Worm (Caenorhabditis elegans): ENCODE data around the gene lurp-3.

ce11 chrV:13413301-13413700 is 42.2 kb upstream of the lurp-3 start:
- TF ChIP-seq unc-62 (GFP tag; optimal IDR thresholded peaks at IDR 0.05), result no peak
- TF ChIP-seq nhr-28 (tag; optimal IDR thresholded peaks at IDR 0.05), result no peak
- peak; percentile 82 for TF ChIP-seq elt-1 (tag; optimal IDR thresholded peaks at IDR 0.05; ENCODE audit: borderline replicate concordance, insufficient read depth)
- peak; percentile 57 for TF ChIP-seq blmp-1 (tag; optimal IDR thresholded peaks at IDR 0.05)
- TF ChIP-seq nhr-12 (tag; optimal IDR thresholded peaks at IDR 0.05), result no peak
- TF ChIP-seq elt-3 (tag; optimal IDR thresholded peaks at IDR 0.05), result peak; percentile 46
- TF ChIP-seq zip-8 (tag; optimal IDR thresholded peaks at IDR 0.05), result no peak
- TF ChIP-seq lin-13 (tag; optimal IDR thresholded peaks at IDR 0.05), result no peak
- no peak for TF ChIP-seq nhr-76 (tag; optimal IDR thresholded peaks at IDR 0.05)
- no peak for TF ChIP-seq ceh-83 (GFP tag; optimal IDR thresholded peaks at IDR 0.05)
- no peak for TF ChIP-seq snpc-4 (tag; optimal IDR thresholded peaks at IDR 0.05)
- TF ChIP-seq cnd-1 (tag; optimal IDR thresholded peaks at IDR 0.05), result no peak
- TF ChIP-seq M03D4.4 (tag; optimal IDR thresholded peaks at IDR 0.05), result no peak
